Worm (Caenorhabditis elegans) whole organism, early embryonic: ENCODE data around the gene sul-1.

Experiments used
- B0310.2 ChIP-seq: sonication (generic microtip); optimal IDR thresholded peaks from 2 replicates; lab custom pipeline; 2016; ENCODE audit warnings: mild to moderate bottlenecking, missing genetic modification characterization, missing compliant biosample characterization
- aly-1 ChIP-seq: sonication (generic microtip); optimal IDR thresholded peaks from 2 replicates; lab custom pipeline; 2016; ENCODE audit warnings: missing genetic modification characterization, missing compliant biosample characterization
- ama-1 ChIP-seq: fragments of 150-350 bp; optimal IDR thresholded peaks from 2 replicates; lab custom pipeline; 2014
- ceh-36 ChIP-seq: sonication (generic microtip); optimal IDR thresholded peaks from 2 replicates; lab custom pipeline; 2016; ENCODE audit warnings: missing genetic modification characterization, inconsistent platforms, missing compliant biosample characterization
- pes-1 ChIP-seq: fragments of 200-800 bp; sonication (Bioruptor generic); IDR thresholded peaks from 2 replicates; pipeline ENCODE4 v1.3.6; 2022; ENCODE audit warnings: missing genetic modification reagents, missing genetic modification characterization, missing compliant biosample characterization
- sea-1 ChIP-seq: fragments of 200-800 bp; sonication (Bioruptor generic); conservative IDR thresholded peaks from 2 replicates; pipeline ENCODE4 v1.3.6; 2022; ENCODE audit warnings: missing genetic modification characterization, missing compliant biosample characterization
- tbx-37 ChIP-seq: fragments of 200-800 bp; sonication (Bioruptor generic); conservative IDR thresholded peaks from 2 replicates; pipeline ENCODE4 v1.3.6; 2022; ENCODE audit warnings: missing genetic modification reagents, missing genetic modification characterization, missing compliant biosample characterization

ce11 chrX:3226348-3227229 is 44.1 kb downstream of the sul-1 start:
- TF ChIP-seq ama-1 (lab: Kevin White, UChicago) (no peak), sea-1 (GFP tag; lab: Robert Waterston, UW) (no peak), aly-1 (tag; lab: Kevin White, UChicago) (peak; percentile 9), B0310.2 (tag; lab: Kevin White, UChicago) (no peak), tbx-37 (no peak), pes-1 (no peak), ceh-36 (no peak)
